Worm (Caenorhabditis elegans) whole organism, young adult: ENCODE measurements around the gene scl-11.

Experiments
- B0261.1 ChIP-seq: sonication (generic microtip); optimal IDR thresholded peaks from 2 replicates; lab custom pipeline; 2016; ENCODE audit warnings: mild to moderate bottlenecking, missing genetic modification characterization, moderate library complexity, missing compliant biosample characterization
- B0336.3 ChIP-seq: fragments of 200-800 bp; sonication (Bioruptor generic); IDR thresholded peaks from 2 replicates; pipeline ENCODE4 v1.3.6; 2022; ENCODE audit warnings: missing genetic modification characterization, missing compliant biosample characterization
- F22D6.2 ChIP-seq: sonication (generic microtip); optimal IDR thresholded peaks from 2 replicates; lab custom pipeline; 2016; ENCODE audit warnings: mild to moderate bottlenecking, missing genetic modification characterization, missing compliant biosample characterization
- F37B4.10 ChIP-seq: fragments of 200-800 bp; sonication (Bioruptor generic); IDR thresholded peaks from 2 replicates; pipeline ENCODE4 v1.3.6; 2022; ENCODE audit warnings: missing genetic modification characterization, missing compliant biosample characterization
- F49E8.2 ChIP-seq: sonication (generic microtip); optimal IDR thresholded peaks from 3 replicates; lab custom pipeline; 2017; ENCODE audit warnings: missing genetic modification characterization, mild to moderate bottlenecking, missing compliant biosample characterization, antibody characterized with exemption, moderate library complexity; ENCODE audit not compliant: insufficient read depth
- F52B5.7 ChIP-seq: sonication (generic microtip); optimal IDR thresholded peaks from 2 replicates; lab custom pipeline; 2016; ENCODE audit warnings: mild to moderate bottlenecking, missing genetic modification characterization, missing compliant biosample characterization
- T26A5.8 ChIP-seq: sonication (generic microtip); optimal IDR thresholded peaks from 2 replicates; lab custom pipeline; 2016; ENCODE audit warnings: missing genetic modification characterization, missing compliant biosample characterization
- Y53G8AR.9 ChIP-seq: fragments of 200-800 bp; sonication (Bioruptor generic); conservative IDR thresholded peaks from 2 replicates; pipeline ENCODE4 v1.3.6; 2022; ENCODE audit warnings: missing genetic modification reagents, missing genetic modification characterization, missing compliant biosample characterization
- Y67H2A.10 ChIP-seq: fragments of 200-800 bp; sonication (Bioruptor generic); conservative IDR thresholded peaks from 2 replicates; pipeline ENCODE4 v1.3.6; 2022; ENCODE audit warnings: missing genetic modification reagents, missing genetic modification characterization, missing compliant biosample characterization
- Y79H2A.3 ChIP-seq: fragments of 200-800 bp; sonication (Bioruptor generic); conservative IDR thresholded peaks from 2 replicates; pipeline ENCODE4 v1.3.6; 2022; ENCODE audit warnings: missing genetic modification reagents, missing genetic modification characterization, missing compliant biosample characterization
- ama-1 ChIP-seq, 3 experiments: fragments of 150-350 bp in 1 of 3; sonication (generic microtip) in 2 of 3; optimal IDR thresholded peaks; 2 replicates each; lab custom pipeline; 2014 to 2018; ENCODE audit warnings: missing biosample characterization in 2 of 3, missing genetic modification characterization in 2 of 3, missing genetic modification reagents in 2 of 3
- atf-7 ChIP-seq: sonication (generic microtip); optimal IDR thresholded peaks from 2 replicates; lab custom pipeline; 2017; ENCODE audit warnings: mild to moderate bottlenecking, missing genetic modification characterization, missing compliant biosample characterization
- athp-1 ChIP-seq: sonication (generic microtip); optimal IDR thresholded peaks from 2 replicates; lab custom pipeline; 2017; ENCODE audit warnings: mild to moderate bottlenecking, missing genetic modification characterization, missing compliant biosample characterization
- attf-3 ChIP-seq: fragments of 200-800 bp; sonication (Bioruptor generic); conservative IDR thresholded peaks from 2 replicates; pipeline ENCODE4 v1.3.6; 2022; ENCODE audit warnings: missing genetic modification reagents, missing genetic modification characterization, missing compliant biosample characterization
- attf-6 ChIP-seq: fragments of 200-800 bp; sonication (Bioruptor generic); IDR thresholded peaks from 2 replicates; pipeline ENCODE4 v1.3.6; 2022; ENCODE audit warnings: missing genetic modification reagents, missing genetic modification characterization, missing compliant biosample characterization
- cebp-1 ChIP-seq, 2 experiments: fragments of 200-800 bp in 1 of 2; sonication (Bioruptor generic) in 1 of 2; sonication (generic microtip) in 1 of 2; IDR thresholded peaks in 1 of 2; optimal IDR thresholded peaks in 1 of 2; 2 replicates each; pipeline versions ENCODE4 v1.3.6 to Lab custom; 2017 to 2022; ENCODE audit warnings: missing compliant biosample characterization in 2 of 2, missing genetic modification characterization in 2 of 2, mild to moderate bottlenecking in 1 of 2, missing genetic modification reagents in 1 of 2, moderate library complexity in 1 of 2
- cebp-2 ChIP-seq: fragments of 200-800 bp; sonication (Bioruptor generic); IDR thresholded peaks from 2 replicates; pipeline ENCODE4 v1.3.6; 2022; ENCODE audit warnings: missing genetic modification characterization, missing compliant biosample characterization
- ceh-40 ChIP-seq: fragments of 200-800 bp; sonication (Bioruptor generic); IDR thresholded peaks from 2 replicates; pipeline ENCODE4 v1.3.6; 2022; ENCODE audit warnings: missing genetic modification characterization, missing compliant biosample characterization
- efl-1 ChIP-seq: fragments of 150-350 bp; optimal IDR thresholded peaks from 2 replicates; lab custom pipeline; 2014; ENCODE audit warnings: missing biosample characterization, missing genetic modification reagents, missing genetic modification characterization
- egl-18 ChIP-seq: fragments of 200-800 bp; sonication (Bioruptor generic); IDR thresholded peaks from 2 replicates; pipeline ENCODE4 v1.3.6; 2022; ENCODE audit warnings: missing genetic modification reagents, missing genetic modification characterization, missing compliant biosample characterization
- gei-17 ChIP-seq: fragments of 200-800 bp; sonication (Bioruptor generic); optimal IDR thresholded peaks from 2 replicates; lab custom pipeline; 2018; ENCODE audit warnings: mild to moderate bottlenecking, missing genetic modification characterization, missing compliant biosample characterization
- him-1 ChIP-seq: sonication (generic microtip); optimal IDR thresholded peaks from 2 replicates; lab custom pipeline; 2016; ENCODE audit warnings: missing genotype, missing genetic modification reagents, missing genetic modification characterization, missing compliant biosample characterization
- hrde-1 ChIP-seq: sonication (generic microtip); optimal IDR thresholded peaks from 2 replicates; lab custom pipeline; 2016; ENCODE audit warnings: missing genetic modification characterization, mild to moderate bottlenecking, missing compliant biosample characterization, moderate library complexity, missing genotype, missing genetic modification reagents, borderline replicate concordance
- lin-54 ChIP-seq: fragments of 200-800 bp; sonication (Bioruptor generic); optimal IDR thresholded peaks from 2 replicates; lab custom pipeline; 2018; ENCODE audit warnings: mild to moderate bottlenecking, missing genetic modification characterization, missing compliant biosample characterization
- madf-3 ChIP-seq: fragments of 200-800 bp; sonication (Bioruptor generic); IDR thresholded peaks from 2 replicates; pipeline ENCODE4 v1.3.6; 2022; ENCODE audit warnings: missing genetic modification reagents, missing genetic modification characterization, missing compliant biosample characterization
- rcor-1 ChIP-seq: fragments of 200-800 bp; sonication (Bioruptor generic); IDR thresholded peaks from 2 replicates; pipeline ENCODE4 v1.3.6; 2022; ENCODE audit warnings: missing genetic modification reagents, missing genetic modification characterization, missing compliant biosample characterization
- rpc-1 ChIP-seq, 2 experiments: fragments of 150-350 bp in 1 of 2; sonication (generic microtip) in 1 of 2; optimal IDR thresholded peaks; 2 replicates each; lab custom pipeline; 2014 to 2018; ENCODE audit warnings: missing biosample characterization in 1 of 2, missing genetic modification characterization in 1 of 2, missing genetic modification reagents in 1 of 2, missing genotype in 1 of 2
- snpc-1.1 ChIP-seq: sonication (generic microtip); optimal IDR thresholded peaks from 2 replicates; lab custom pipeline; 2017; ENCODE audit warnings: missing genetic modification characterization, mild to moderate bottlenecking, missing compliant biosample characterization, antibody characterized with exemption, moderate library complexity, missing genotype, missing genetic modification reagents; ENCODE audit not compliant: insufficient read depth
- snpc-4 ChIP-seq, 5 experiments: fragments of 150-350 bp in 1 of 5; sonication (generic microtip) in 4 of 5; optimal IDR thresholded peaks; 2 replicates each; lab custom pipeline; 2014 to 2018; ENCODE audit warnings: missing genetic modification characterization in 5 of 5, missing biosample characterization in 3 of 5, antibody characterized with exemption in 2 of 5, mild to moderate bottlenecking in 2 of 5, missing compliant biosample characterization in 2 of 5, missing genotype in 2 of 5, moderate library complexity in 2 of 5, missing genetic modification reagents in 1 of 5
- tlf-1 ChIP-seq: fragments of 200-800 bp; sonication (Bioruptor generic); optimal IDR thresholded peaks from 2 replicates; lab custom pipeline; 2018; ENCODE audit warnings: mild to moderate bottlenecking, missing genetic modification characterization, missing compliant biosample characterization
- zfh-2 ChIP-seq: fragments of 200-800 bp; sonication (Bioruptor generic); conservative IDR thresholded peaks from 2 replicates; pipeline ENCODE4 v1.3.6; 2022; ENCODE audit warnings: missing genetic modification reagents, missing genetic modification characterization, missing compliant biosample characterization
- zim-3 ChIP-seq: sonication (generic microtip); optimal IDR thresholded peaks from 2 replicates; lab custom pipeline; 2017; ENCODE audit warnings: mild to moderate bottlenecking, missing genetic modification characterization, moderate library complexity, missing compliant biosample characterization

Gene scl-11

ce11 chrIV:13033516-13033915 lies 17.7 kb upstream of the scl-11 start:
- TF ChIP-seq ama-1 (optimal IDR thresholded peaks at IDR 0.05; lab: Kevin White, UChicago) (no peak), ama-1 (GFP tag; optimal IDR thresholded peaks at IDR 0.05; lab: Kevin White, UChicago) (no peak), madf-3 (GFP tag; lab: Robert Waterston, UW) (0 out of 2 replicates have a peak, but pooled peaks have one; percentile 30), zfh-2 (GFP tag; lab: Robert Waterston, UW) (peak; percentile 65), snpc-1.1 (tag; lab: Kevin White, UChicago) (no peak), Y67H2A.10 (no peak), F22D6.2 (no peak), F37B4.10 (GFP tag; lab: Robert Waterston, UW) (no peak), egl-18 (GFP tag; lab: Robert Waterston, UW) (0 out of 2 replicates have a peak, but pooled peaks have one; percentile 47), cebp-2 (GFP tag; lab: Robert Waterston, UW) (0 out of 2 replicates have a peak, but pooled peaks have one; percentile 86), F52B5.7 (peak; percentile 25), T26A5.8 (tag; lab: Kevin White, UChicago) (no peak)
- TF ChIP-seq, all 124 proteins: peak for 5

- TF ChIP-seq atf-7 (tag; lab: Kevin White, UChicago) (no peak), snpc-4 (GFP tag; optimal IDR thresholded peaks at IDR 0.05; lab: Kevin White, UChicago) (no peak), snpc-4 (tag; optimal IDR thresholded peaks at IDR 0.05; lab: Kevin White, UChicago) (peak in 1 of 4 experiments; percentile 19), ama-1 (optimal IDR thresholded peaks at IDR 0.05; lab: Kevin White, UChicago) (no peak), ama-1 (GFP tag; optimal IDR thresholded peaks at IDR 0.05; lab: Kevin White, UChicago) (peak in 1 of 2 experiments; percentile 32), T26A5.8 (tag; lab: Kevin White, UChicago) (no peak), attf-6 (GFP tag; lab: Robert Waterston, UW) (0 out of 2 replicates have a peak, but pooled peaks have one; percentile 20), F49E8.2 (peak; percentile 11), athp-1 (tag; lab: Kevin White, UChicago) (peak; percentile 40), cebp-1 (GFP tag; IDR thresholded peaks at IDR 0.05; lab: Robert Waterston, UW) (no peak), cebp-1 (tag; optimal IDR thresholded peaks at IDR 0.05; lab: Kevin White, UChicago) (peak; percentile 14), Y79H2A.3 (GFP tag; lab: Robert Waterston, UW) (peak; percentile 52; the same call in 1 of the 2 replicates), zim-3 (tag; lab: Kevin White, UChicago) (no peak), tlf-1 (no peak), F52B5.7 (peak; percentile 73), madf-3 (GFP tag; lab: Robert Waterston, UW) (0 out of 2 replicates have a peak, but pooled peaks have one; percentile 32), B0336.3 (GFP tag; lab: Robert Waterston, UW) (peak; percentile 40; the same call in 1 of the 2 replicates), hrde-1 (tag; lab: Kevin White, UChicago) (peak; percentile 37)
- TF ChIP-seq, all 124 proteins: peak for 11
Measured at ce11 chrIV:13035302-13035701, 15.9 kb upstream of the scl-11 start.

ce11 chrIV:13036835-13037234 lies 14.3 kb upstream of the scl-11 start:
- TF ChIP-seq F52B5.7 (no peak), Y53G8AR.9 (GFP tag; lab: Robert Waterston, UW) (no peak), ceh-40 (no peak), efl-1 (GFP tag; lab: Kevin White, UChicago) (no peak), B0261.1 (no peak), atf-7 (tag; lab: Kevin White, UChicago) (no peak), him-1 (tag; lab: Kevin White, UChicago) (no peak), rpc-1 (optimal IDR thresholded peaks at IDR 0.05; lab: Kevin White, UChicago) (no peak), rpc-1 (tag; optimal IDR thresholded peaks at IDR 0.05; lab: Kevin White, UChicago) (no peak), attf-3 (GFP tag; lab: Robert Waterston, UW) (no peak)

- TF ChIP-seq Y67H2A.10: no peak
- no peak for TF ChIP-seq rcor-1 (GFP tag; lab: Robert Waterston, UW)
- no peak for TF ChIP-seq lin-54 (GFP tag; lab: Kevin White, UChicago)
- TF ChIP-seq B0261.1: no peak
- no peak for TF ChIP-seq gei-17 (GFP tag; lab: Kevin White, UChicago)
- no peak for TF ChIP-seq madf-3 (GFP tag; lab: Robert Waterston, UW)
- TF ChIP-seq hrde-1 (tag; lab: Kevin White, UChicago): no peak
- TF ChIP-seq cebp-2 (GFP tag; lab: Robert Waterston, UW): 0 out of 2 replicates have a peak, but pooled peaks have one; percentile 67
Measured at ce11 chrIV:13038888-13039287, 12.3 kb upstream of the scl-11 start, which contains the start of gene F49E11.2. F49E11.2 (minus strand) TSS chrIV:13038988.
